Fruit fly (Drosophila melanogaster) whole organism, embryonic: ENCODE measurements around the gene Hr96.

Experiments
- Atf-2 ChIP-seq: fragments of 200-800 bp; sonication (Bioruptor generic); optimal IDR thresholded peaks from 2 replicates; lab custom pipeline; 2016; ENCODE audit warnings: missing biosample characterization, missing genetic modification characterization
- Atf3 ChIP-seq: fragments of 200-800 bp; sonication (Bioruptor generic); optimal IDR thresholded peaks from 3 replicates; lab custom pipeline; 2016; ENCODE audit warnings: missing biosample characterization, missing genetic modification characterization
- CG10209 ChIP-seq: fragments of 200-800 bp; sonication (Bioruptor generic); optimal IDR thresholded peaks from 3 replicates; lab custom pipeline; 2017; ENCODE audit warnings: missing biosample characterization, mild to moderate bottlenecking, missing genetic modification characterization, missing genetic modification reagents
- CG10274 ChIP-seq: fragments of 200-800 bp; sonication (Bioruptor generic); optimal IDR thresholded peaks from 3 replicates; lab custom pipeline; 2017; ENCODE audit warnings: missing biosample characterization, mild to moderate bottlenecking, missing genetic modification characterization
- CG10959 ChIP-seq: fragments of 200-800 bp; sonication (Bioruptor generic); IDR thresholded peaks from 2 replicates; pipeline ENCODE4 v1.3.6; 2022; ENCODE audit warnings: missing biosample characterization, missing genetic modification characterization
- CG11093 ChIP-seq: fragments of 200-800 bp; sonication (Bioruptor generic); IDR thresholded peaks from 3 replicates; pipeline ENCODE4 v1.3.6; 2022; ENCODE audit warnings: missing biosample characterization, missing genetic modification characterization
- CG11247 ChIP-seq: fragments of 200-800 bp; sonication (Bioruptor generic); IDR thresholded peaks from 2 replicates; pipeline ENCODE4 v1.3.6; 2022; ENCODE audit warnings: missing biosample characterization, missing genetic modification characterization
- CG12236 ChIP-seq: fragments of 200-800 bp; sonication (Bioruptor generic); optimal IDR thresholded peaks from 2 replicates; lab custom pipeline; 2016; ENCODE audit warnings: missing biosample characterization, missing genetic modification characterization
- CG15269 ChIP-seq: fragments of 200-800 bp; sonication (Bioruptor generic); optimal IDR thresholded peaks from 2 replicates; lab custom pipeline; 2018; ENCODE audit warnings: missing biosample characterization, mild to moderate bottlenecking, missing genetic modification characterization, moderate library complexity
- CG15514 ChIP-seq: fragments of 200-800 bp; sonication (Bioruptor generic); optimal IDR thresholded peaks from 3 replicates; lab custom pipeline; 2017; ENCODE audit warnings: missing biosample characterization, missing genetic modification characterization, mild to moderate bottlenecking, moderate library complexity, missing genetic modification reagents
- CG15696 ChIP-seq: fragments of 200-800 bp; sonication (Bioruptor generic); optimal IDR thresholded peaks from 2 replicates; lab custom pipeline; 2019; ENCODE audit warnings: missing biosample characterization, mild to moderate bottlenecking, missing genetic modification characterization, moderate library complexity
- CG1832 ChIP-seq: fragments of 200-800 bp; sonication (Bioruptor generic); optimal IDR thresholded peaks from 2 replicates; lab custom pipeline; 2017; ENCODE audit warnings: missing biosample characterization, mild to moderate bottlenecking, missing genetic modification characterization, inconsistent platforms
- CG18764 ChIP-seq: fragments of 200-800 bp; sonication (Bioruptor generic); optimal IDR thresholded peaks from 3 replicates; lab custom pipeline; 2016; ENCODE audit warnings: missing biosample characterization, missing genetic modification characterization
- CG2116 ChIP-seq: fragments of 200-800 bp; sonication (Bioruptor generic); optimal IDR thresholded peaks from 3 replicates; lab custom pipeline; 2018; ENCODE audit warnings: missing biosample characterization, mild to moderate bottlenecking, missing genetic modification characterization
- CG2678 ChIP-seq: fragments of 200-800 bp; sonication (Bioruptor generic); optimal IDR thresholded peaks from 3 replicates; lab custom pipeline; 2019; ENCODE audit warnings: missing biosample characterization, mild to moderate bottlenecking, missing genetic modification characterization, moderate library complexity
- CG30020 ChIP-seq: fragments of 200-800 bp; optimal IDR thresholded peaks from 2 replicates; lab custom pipeline; 2019; ENCODE audit warnings: missing biosample characterization, mild to moderate bottlenecking, missing genetic modification characterization, moderate library complexity
- CG32767 ChIP-seq: fragments of 200-800 bp; sonication (Bioruptor generic); IDR thresholded peaks from 2 replicates; pipeline ENCODE4 v1.3.6; 2022; ENCODE audit warnings: missing biosample characterization, missing genetic modification characterization
- CG42726 ChIP-seq: fragments of 200-800 bp; sonication (Bioruptor generic); IDR thresholded peaks from 2 replicates; pipeline ENCODE4 v1.3.6; 2022; ENCODE audit warnings: missing biosample characterization, missing genetic modification characterization; ENCODE audit not compliant: partially characterized antibody
- CG4854 ChIP-seq: fragments of 200-800 bp; sonication (Bioruptor generic); optimal IDR thresholded peaks from 2 replicates; lab custom pipeline; 2016; ENCODE audit warnings: missing biosample characterization, missing genetic modification characterization, inconsistent platforms
- CG5180 ChIP-seq: fragments of 200-800 bp; sonication (Bioruptor generic); optimal IDR thresholded peaks from 3 replicates; lab custom pipeline; 2017; ENCODE audit warnings: missing biosample characterization, missing genetic modification characterization, mild to moderate bottlenecking, moderate library complexity, missing genetic modification reagents
- CG6791 ChIP-seq: fragments of 200-800 bp; sonication (Bioruptor generic); IDR thresholded peaks from 3 replicates; pipeline ENCODE4 v1.3.6; 2022; ENCODE audit warnings: missing biosample characterization, missing genetic modification characterization; ENCODE audit not compliant: partially characterized antibody
- CG7357 ChIP-seq: fragments of 200-800 bp; sonication (Bioruptor generic); IDR thresholded peaks from 3 replicates; pipeline ENCODE4 v1.3.6; 2022; ENCODE audit warnings: missing biosample characterization, missing genetic modification characterization
- Chrac-16 ChIP-seq: fragments of 200-800 bp; sonication (Bioruptor generic); optimal IDR thresholded peaks from 3 replicates; lab custom pipeline; 2016; ENCODE audit warnings: missing biosample characterization, missing genetic modification characterization
- D ChIP-seq, 2 experiments: fragments of 200-800 bp in 1 of 2; fragments of >200 bp in 1 of 2; sonication (Bioruptor generic) in 1 of 2; optimal IDR thresholded peaks; 2 replicates in 1 of 2; 3 replicates in 1 of 2; lab custom pipeline; 2017; ENCODE audit warnings: mild to moderate bottlenecking in 1 of 2, missing biosample characterization in 1 of 2, missing genetic modification characterization in 1 of 2, missing genetic modification reagents in 1 of 2
- Dfd ChIP-seq, 2 experiments: fragments of >200 bp; optimal IDR thresholded peaks; 2 replicates each; lab custom pipeline; 2017; ENCODE audit warnings: missing biosample characterization in 2 of 2, missing genetic modification characterization in 2 of 2
- Eip74EF ChIP-seq, 2 experiments: fragments of 200-800 bp in 1 of 2; fragments of >200 bp in 1 of 2; sonication (Bioruptor generic) in 1 of 2; optimal IDR thresholded peaks; 2 replicates each; lab custom pipeline; 2017 to 2019; ENCODE audit warnings: missing biosample characterization in 2 of 2, missing genetic modification characterization in 2 of 2, mild to moderate bottlenecking in 1 of 2, moderate library complexity in 1 of 2
- Elba2 ChIP-seq: fragments of 200-800 bp; sonication (Bioruptor generic); optimal IDR thresholded peaks from 3 replicates; lab custom pipeline; 2016; ENCODE audit warnings: missing biosample characterization, missing genetic modification characterization
- HLHmδ ChIP-seq: fragments of 200-800 bp; sonication (Bioruptor generic); optimal IDR thresholded peaks from 2 replicates; lab custom pipeline; 2018; ENCODE audit warnings: missing biosample characterization, mild to moderate bottlenecking, missing genetic modification characterization, moderate library complexity
- Hmx ChIP-seq: fragments of 200-800 bp; sonication (Bioruptor generic); optimal IDR thresholded peaks from 2 replicates; lab custom pipeline; 2016; ENCODE audit warnings: missing biosample characterization, missing genetic modification characterization
- NfI ChIP-seq: fragments of 200-800 bp; sonication (Bioruptor generic); optimal IDR thresholded peaks from 3 replicates; lab custom pipeline; 2018; ENCODE audit warnings: missing biosample characterization, mild to moderate bottlenecking, missing genetic modification characterization, moderate library complexity
- Oaz ChIP-seq: fragments of 200-800 bp; sonication (Bioruptor generic); IDR thresholded peaks from 2 replicates; pipeline ENCODE4 v1.3.6; 2022; ENCODE audit warnings: missing biosample characterization, missing genetic modification characterization
- Oli ChIP-seq: fragments of 200-800 bp; sonication (Bioruptor generic); optimal IDR thresholded peaks from 2 replicates; lab custom pipeline; 2018; ENCODE audit warnings: missing biosample characterization, mild to moderate bottlenecking, missing genetic modification characterization, moderate library complexity
- Spps ChIP-seq: fragments of 200-800 bp; sonication (Bioruptor generic); optimal IDR thresholded peaks from 2 replicates; lab custom pipeline; 2018; ENCODE audit warnings: missing biosample characterization, mild to moderate bottlenecking, missing genetic modification characterization
- ase ChIP-seq: fragments of 200-800 bp; sonication (Bioruptor generic); IDR thresholded peaks from 3 replicates; pipeline ENCODE4 v1.3.6; 2022; ENCODE audit warnings: missing biosample characterization, missing genetic modification characterization
- btn ChIP-seq: fragments of 200-800 bp; sonication (Bioruptor generic); optimal IDR thresholded peaks from 2 replicates; lab custom pipeline; 2016; ENCODE audit warnings: missing biosample characterization, missing genetic modification characterization
- cad ChIP-seq: fragments of >200 bp; optimal IDR thresholded peaks from 2 replicates; lab custom pipeline; 2017; ENCODE audit warnings: missing biosample characterization, missing genetic modification characterization
- gro ChIP-seq: fragments of 200-800 bp; sonication (Bioruptor generic); optimal IDR thresholded peaks from 2 replicates; lab custom pipeline; 2016; ENCODE audit warnings: missing biosample characterization, missing genetic modification characterization
- hbn ChIP-seq: fragments of 200-800 bp; sonication (Bioruptor generic); IDR thresholded peaks from 2 replicates; pipeline ENCODE4 v1.3.6; 2022; ENCODE audit warnings: missing biosample characterization, missing genetic modification characterization; ENCODE audit not compliant: partially characterized antibody
- jigr1 ChIP-seq: fragments of 200-800 bp; sonication (Bioruptor generic); IDR thresholded peaks from 3 replicates; pipeline ENCODE4 v1.3.6; 2022; ENCODE audit warnings: missing biosample characterization, missing genetic modification characterization
- maf-S ChIP-seq: fragments of 200-800 bp; sonication (Bioruptor generic); optimal IDR thresholded peaks from 2 replicates; lab custom pipeline; 2016; ENCODE audit warnings: missing biosample characterization, missing genetic modification characterization
- org-1 ChIP-seq: fragments of 200-800 bp; sonication (Bioruptor generic); optimal IDR thresholded peaks from 2 replicates; lab custom pipeline; 2017; ENCODE audit warnings: missing biosample characterization, missing genetic modification characterization
- p53 ChIP-seq: fragments of 200-800 bp; sonication (Bioruptor generic); optimal IDR thresholded peaks from 2 replicates; lab custom pipeline; 2016; ENCODE audit warnings: missing biosample characterization, missing genetic modification characterization
- pfk ChIP-seq: fragments of 200-800 bp; sonication (Bioruptor generic); optimal IDR thresholded peaks from 2 replicates; lab custom pipeline; 2018; ENCODE audit warnings: missing biosample characterization, mild to moderate bottlenecking, missing genetic modification characterization, moderate library complexity
- pros ChIP-seq: fragments of 200-800 bp; sonication (Bioruptor generic); optimal IDR thresholded peaks from 3 replicates; lab custom pipeline; 2019; ENCODE audit warnings: missing biosample characterization, mild to moderate bottlenecking, missing genetic modification characterization, moderate library complexity
- pzg ChIP-seq: fragments of 200-800 bp; sonication (Bioruptor generic); optimal IDR thresholded peaks from 3 replicates; lab custom pipeline; 2018; ENCODE audit warnings: missing biosample characterization, mild to moderate bottlenecking, missing genetic modification characterization, moderate library complexity
- slbo ChIP-seq: fragments of 200-800 bp; sonication (Bioruptor generic); IDR thresholded peaks from 2 replicates; pipeline ENCODE4 v1.3.6; 2022; ENCODE audit warnings: missing biosample characterization, missing genetic modification characterization
- slp2 ChIP-seq: fragments of 200-800 bp; sonication (Bioruptor generic); optimal IDR thresholded peaks from 2 replicates; lab custom pipeline; 2016; ENCODE audit warnings: missing biosample characterization, missing genetic modification characterization
- stc ChIP-seq: fragments of 200-800 bp; sonication (Bioruptor generic); IDR thresholded peaks from 2 replicates; pipeline ENCODE4 v1.3.6; 2022; ENCODE audit warnings: missing biosample characterization, missing genetic modification characterization
- stwl ChIP-seq: fragments of 200-800 bp; sonication (Bioruptor generic); optimal IDR thresholded peaks from 3 replicates; lab custom pipeline; 2018; ENCODE audit warnings: missing biosample characterization, mild to moderate bottlenecking, missing genetic modification characterization, moderate library complexity
- yki ChIP-seq: fragments of >200 bp; optimal IDR thresholded peaks from 3 replicates; lab custom pipeline; 2018

Hr96 gene

dm6 chr3R:25069569-25069968 is 44.5 kb downstream of the Hr96 start, which contains the start of the genes Stt3B and CG11839 (continued):
- TF ChIP-seq cad (GFP tag; lab: Kevin White, UChicago), result no peak
- TF ChIP-seq yki (lab: Kevin White, UChicago), result no peak
- peak; percentile 45 for TF ChIP-seq Atf3 (GFP tag; lab: Kevin White, UChicago)
- TF ChIP-seq pzg (GFP tag; lab: Kevin White, UChicago), result peak; percentile 85
- TF ChIP-seq Spps (tag; lab: Kevin White, UChicago), result peak; percentile 45
- TF ChIP-seq CG10274 (GFP tag; lab: Kevin White, UChicago), result no peak
- peak; percentile 59 for TF ChIP-seq CG4854 (GFP tag; lab: Kevin White, UChicago)
- peak; percentile 54 for TF ChIP-seq slp2
- TF ChIP-seq CG11247 (GFP tag; lab: Robert Waterston, UW), result no peak; the same call in 1 of the 2 replicates
- TF ChIP-seq Chrac-16, result peak; percentile 75
- no peak for TF ChIP-seq CG15269
- peak; percentile 82 for TF ChIP-seq CG6791 (GFP tag; lab: Robert Waterston, UW)
- TF ChIP-seq CG10959 (GFP tag; lab: Robert Waterston, UW), result no peak
- TF ChIP-seq btn, result peak; percentile 43
- peak; percentile 69 for TF ChIP-seq maf-S (GFP tag; lab: Kevin White, UChicago)
- no peak for TF ChIP-seq CG11093
- TF ChIP-seq D (optimal IDR thresholded peaks at IDR 0.05; lab: Kevin White, UChicago), result no peak
- no peak for TF ChIP-seq D (GFP tag; optimal IDR thresholded peaks at IDR 0.05; lab: Kevin White, UChicago)
- no peak; the same call in 2 of the 3 replicates for TF ChIP-seq ase (GFP tag; lab: Robert Waterston, UW)
- TF ChIP-seq p53 (GFP tag; lab: Kevin White, UChicago), result no peak
- TF ChIP-seq CG15696 (tag; lab: Kevin White, UChicago), result peak; percentile 58
- peak; percentile 89; the same call in 1 of the 2 replicates for TF ChIP-seq CG42726 (GFP tag; lab: Robert Waterston, UW)
- TF ChIP-seq CG18764 (GFP tag; lab: Kevin White, UChicago), result peak; percentile 60
- TF ChIP-seq Oaz (GFP tag; lab: Robert Waterston, UW), result 0 out of 2 replicates have a peak, but pooled peaks have one; percentile 55
- no peak for TF ChIP-seq Eip74EF (GFP tag; optimal IDR thresholded peaks at IDR 0.05; lab: Kevin White, UChicago)
- peak; percentile 70 for TF ChIP-seq CG15514 (GFP tag; lab: Kevin White, UChicago)
- TF ChIP-seq jigr1 (GFP tag; lab: Robert Waterston, UW), result no peak
- no peak for TF ChIP-seq CG2678
- no peak for TF ChIP-seq pros (GFP tag; lab: Kevin White, UChicago)
- TF ChIP-seq Hmx (GFP tag; lab: Kevin White, UChicago), result peak; percentile 6
- TF ChIP-seq CG5180, result no peak
- peak; percentile 70 for TF ChIP-seq Atf-2 (GFP tag; lab: Kevin White, UChicago)
- peak; percentile 24 for TF ChIP-seq Elba2 (GFP tag; lab: Kevin White, UChicago)
- peak; percentile 76 for TF ChIP-seq pfk (GFP tag; lab: Kevin White, UChicago)
- no peak for TF ChIP-seq CG10209 (GFP tag; lab: Kevin White, UChicago)
- peak; percentile 79 for TF ChIP-seq gro (GFP tag; lab: Kevin White, UChicago)
- peak; percentile 91 for TF ChIP-seq CG30020 (tag; lab: Kevin White, UChicago)
- no peak for TF ChIP-seq CG7357 (GFP tag; lab: Robert Waterston, UW)
- peak; percentile 92 for TF ChIP-seq hbn (GFP tag; lab: Robert Waterston, UW)
- peak; percentile 46 for TF ChIP-seq CG12236
- no peak for TF ChIP-seq Oli (tag; lab: Kevin White, UChicago)
- TF ChIP-seq org-1 (GFP tag; lab: Kevin White, UChicago), result no peak
- TF ChIP-seq stc, result 0 out of 2 replicates have a peak, but pooled peaks have one; percentile 21
- TF ChIP-seq CG2116 (GFP tag; lab: Kevin White, UChicago), result peak; percentile 85
- TF ChIP-seq stwl (tag; lab: Kevin White, UChicago), result peak; percentile 80
- TF ChIP-seq HLHmδ (GFP tag; lab: Kevin White, UChicago), result no peak
- TF ChIP-seq CG1832 (GFP tag; lab: Kevin White, UChicago), result no peak
- no peak for TF ChIP-seq Dfd (GFP tag; optimal IDR thresholded peaks at IDR 0.05; lab: Kevin White, UChicago)
- no peak for TF ChIP-seq CG32767 (GFP tag; lab: Robert Waterston, UW)
- TF ChIP-seq slbo (GFP tag; lab: Robert Waterston, UW), result no peak; the same call in 1 of the 2 replicates
- no peak for TF ChIP-seq NfI (GFP tag; lab: Kevin White, UChicago)
